Worm (Caenorhabditis elegans): ENCODE measurements around the gene Y38C1AA.1.

Gene Y38C1AA.1

ce11 chrIV:247494-247893 is 39.5 kb downstream of the Y38C1AA.1 start:
- TF ChIP-seq W03F9.2 (tag; optimal IDR thresholded peaks at IDR 0.05), result no peak
- TF ChIP-seq dao-5 (tag; optimal IDR thresholded peaks at IDR 0.05), result no peak
- TF ChIP-seq him-1 (tag; optimal IDR thresholded peaks at IDR 0.05), result no peak

- TF ChIP-seq dao-5 (tag; optimal IDR thresholded peaks at IDR 0.05), result no peak
- TF ChIP-seq him-1 (tag; optimal IDR thresholded peaks at IDR 0.05), result no peak
- TF ChIP-seq W03F9.2 (tag; optimal IDR thresholded peaks at IDR 0.05), result no peak
Observed at ce11 chrIV:252454-252853, 44.5 kb downstream of the Y38C1AA.1 start, which contains the start of gene grl-19. TSS of gene grl-19 (minus strand) at chrIV:252554.

- peak; percentile 56 for TF ChIP-seq W03F9.2 (tag; optimal IDR thresholded peaks at IDR 0.05)
- TF ChIP-seq dao-5 (tag; optimal IDR thresholded peaks at IDR 0.05), result no peak
Observed at ce11 chrIV:255379-255857, 47.4 kb downstream of the Y38C1AA.1 start, which contains the start of gene rcat-1. TSS of gene rcat-1 (minus strand) at chrIV:255429.

- TF ChIP-seq dao-5 (tag; optimal IDR thresholded peaks at IDR 0.05) (no peak), W03F9.2 (tag; optimal IDR thresholded peaks at IDR 0.05) (no peak), him-1 (tag; optimal IDR thresholded peaks at IDR 0.05) (no peak)
Observed at ce11 chrIV:257095-257494, 49.1 kb downstream of the Y38C1AA.1 start, which contains the start of gene R02D3.8. TSS of gene R02D3.8 (minus strand) at chrIV:257203.

ce11 chrIV:258362-258761 is 50.4 kb downstream of the Y38C1AA.1 start:
- TF ChIP-seq W03F9.2 (tag; optimal IDR thresholded peaks at IDR 0.05) (no peak), him-1 (tag; optimal IDR thresholded peaks at IDR 0.05) (no peak), dao-5 (tag; optimal IDR thresholded peaks at IDR 0.05) (no peak)

- no peak for TF ChIP-seq him-1 (tag; optimal IDR thresholded peaks at IDR 0.05)
- TF ChIP-seq dao-5 (tag; optimal IDR thresholded peaks at IDR 0.05), result no peak
- no peak for TF ChIP-seq W03F9.2 (tag; optimal IDR thresholded peaks at IDR 0.05)
Observed at ce11 chrIV:259142-259541, 51.2 kb downstream of the Y38C1AA.1 start, which contains the start of gene dpy-9. TSS of gene dpy-9 (minus strand) at chrIV:259204.

- TF ChIP-seq dao-5 (tag; optimal IDR thresholded peaks at IDR 0.05), result no peak
- no peak for TF ChIP-seq him-1 (tag; optimal IDR thresholded peaks at IDR 0.05)
- TF ChIP-seq W03F9.2 (tag; optimal IDR thresholded peaks at IDR 0.05), result no peak
Observed at ce11 chrIV:261607-262006, 53.6 kb downstream of the Y38C1AA.1 start, which contains the start of gene pqbp-1.1. TSS of gene pqbp-1.1 (minus strand) at chrIV:261683.

ce11 chrIV:262460-262859 is 54.5 kb downstream of the Y38C1AA.1 start:
- no peak for TF ChIP-seq him-1 (tag; optimal IDR thresholded peaks at IDR 0.05)

ce11 chrIV:264182-264709 is 56.3 kb downstream of the Y38C1AA.1 start, which contains the start of gene pat-6:
TSS of gene pat-6 (minus strand) at chrIV:264232.
- TF ChIP-seq W03F9.2 (tag; optimal IDR thresholded peaks at IDR 0.05) (no peak), dao-5 (tag; optimal IDR thresholded peaks at IDR 0.05) (no peak), him-1 (tag; optimal IDR thresholded peaks at IDR 0.05) (no peak)

ce11 chrIV:266148-266547 is 58.2 kb downstream of the Y38C1AA.1 start, which contains the start of gene T21D12.12:
TSS of gene T21D12.12 (plus strand) at chrIV:266448.
- TF ChIP-seq dao-5 (tag; optimal IDR thresholded peaks at IDR 0.05) (no peak), W03F9.2 (tag; optimal IDR thresholded peaks at IDR 0.05) (no peak)

Data from whole organism, L4/young adult.